Fruit fly (Drosophila melanogaster) whole organism, embryonic: Measurements from ENCODE around the gene CG1635.

Experiments
- BtbVII ChIP-seq: fragments of 200-800 bp; sonication (Bioruptor generic); optimal IDR thresholded peaks from 3 replicates; lab custom pipeline; 2017; ENCODE audit warnings: missing biosample characterization, mild to moderate bottlenecking, missing genetic modification characterization
- C15 ChIP-seq: fragments of 200-800 bp; sonication (Bioruptor generic); IDR thresholded peaks from 3 replicates; pipeline ENCODE4 v1.3.6; 2022; ENCODE audit warnings: missing biosample characterization, missing genetic modification characterization
- CG10209 ChIP-seq: fragments of 200-800 bp; sonication (Bioruptor generic); optimal IDR thresholded peaks from 3 replicates; lab custom pipeline; 2017; ENCODE audit warnings: missing biosample characterization, mild to moderate bottlenecking, missing genetic modification characterization, missing genetic modification reagents
- CG1024 ChIP-seq: fragments of 200-800 bp; sonication (Bioruptor generic); IDR thresholded peaks from 2 replicates; pipeline ENCODE4 v1.3.6; 2022; ENCODE audit warnings: missing biosample characterization, missing genetic modification characterization
- CG10654 ChIP-seq: fragments of 200-800 bp; sonication (Bioruptor generic); optimal IDR thresholded peaks from 2 replicates; lab custom pipeline; 2016; ENCODE audit warnings: missing biosample characterization, missing genetic modification characterization
- CG11560 ChIP-seq: fragments of 200-800 bp; sonication (Bioruptor generic); IDR thresholded peaks from 3 replicates; pipeline ENCODE4 v1.3.6; 2022; ENCODE audit warnings: missing biosample characterization, missing genetic modification characterization
- CG1233 ChIP-seq: fragments of 200-800 bp; sonication (Bioruptor generic); optimal IDR thresholded peaks from 4 replicates; lab custom pipeline; 2018; ENCODE audit warnings: missing biosample characterization, mild to moderate bottlenecking, missing genetic modification characterization
- CG12769 ChIP-seq: fragments of 200-800 bp; sonication (Bioruptor generic); optimal IDR thresholded peaks from 2 replicates; lab custom pipeline; 2019; ENCODE audit warnings: missing biosample characterization, mild to moderate bottlenecking, missing genetic modification characterization, moderate library complexity
- CG12942 ChIP-seq: fragments of 200-800 bp; sonication (Bioruptor generic); optimal IDR thresholded peaks from 3 replicates; lab custom pipeline; 2016; ENCODE audit warnings: missing biosample characterization, missing genetic modification characterization
- CG16863 ChIP-seq: fragments of 200-800 bp; sonication (Bioruptor generic); optimal IDR thresholded peaks from 3 replicates; lab custom pipeline; 2016; ENCODE audit warnings: missing biosample characterization, missing genetic modification characterization
- CG17186 ChIP-seq: fragments of 200-800 bp; sonication (Bioruptor generic); optimal IDR thresholded peaks from 3 replicates; lab custom pipeline; 2017; ENCODE audit warnings: missing biosample characterization, missing genetic modification reagents, missing genetic modification characterization
- CG18262 ChIP-seq: fragments of 200-800 bp; optimal IDR thresholded peaks from 3 replicates; lab custom pipeline; 2019; ENCODE audit warnings: missing biosample characterization, mild to moderate bottlenecking, missing genetic modification characterization, moderate library complexity
- CG18476 ChIP-seq: fragments of 200-800 bp; sonication (Bioruptor generic); optimal IDR thresholded peaks from 2 replicates; lab custom pipeline; 2016; ENCODE audit warnings: missing biosample characterization, mild to moderate bottlenecking, missing genetic modification characterization
- CG2116 ChIP-seq: fragments of 200-800 bp; sonication (Bioruptor generic); optimal IDR thresholded peaks from 3 replicates; lab custom pipeline; 2018; ENCODE audit warnings: missing biosample characterization, mild to moderate bottlenecking, missing genetic modification characterization
- CG3281 ChIP-seq: fragments of 200-800 bp; sonication (Bioruptor generic); optimal IDR thresholded peaks from 3 replicates; lab custom pipeline; 2017; ENCODE audit warnings: missing biosample characterization, mild to moderate bottlenecking, missing genetic modification characterization
- CG3407 ChIP-seq: fragments of 200-800 bp; sonication (Bioruptor generic); optimal IDR thresholded peaks from 2 replicates; lab custom pipeline; 2018; ENCODE audit warnings: missing biosample characterization, mild to moderate bottlenecking, missing genetic modification characterization
- CG4328 ChIP-seq: fragments of 200-800 bp; sonication (Bioruptor generic); optimal IDR thresholded peaks from 3 replicates; lab custom pipeline; 2017; ENCODE audit warnings: missing biosample characterization, missing genetic modification reagents, missing genetic modification characterization
- CG4360 ChIP-seq: fragments of 200-800 bp; sonication (Bioruptor generic); IDR thresholded peaks from 2 replicates; pipeline ENCODE4 v1.3.6; 2022; ENCODE audit warnings: missing biosample characterization, missing genetic modification characterization
- CG6689 ChIP-seq: fragments of 200-800 bp; sonication (Bioruptor generic); IDR thresholded peaks from 2 replicates; pipeline ENCODE4 v1.3.6; 2022; ENCODE audit warnings: missing biosample characterization, missing genetic modification characterization
- CG9932 ChIP-seq: fragments of 200-800 bp; sonication (Bioruptor generic); IDR thresholded peaks from 2 replicates; pipeline ENCODE4 v1.3.6; 2022; ENCODE audit warnings: missing biosample characterization, missing genetic modification characterization
- Chrac-16 ChIP-seq: fragments of 200-800 bp; sonication (Bioruptor generic); optimal IDR thresholded peaks from 3 replicates; lab custom pipeline; 2016; ENCODE audit warnings: missing biosample characterization, missing genetic modification characterization
- Dip2 ChIP-seq: fragments of 200-800 bp; sonication (Bioruptor generic); IDR thresholded peaks from 2 replicates; pipeline ENCODE4 v1.3.6; 2022; ENCODE audit warnings: missing biosample characterization, missing genetic modification characterization
- Drgx ChIP-seq: fragments of 200-800 bp; sonication (Bioruptor generic); IDR thresholded peaks from 2 replicates; pipeline ENCODE4 v1.3.6; 2022; ENCODE audit warnings: missing biosample characterization, missing genetic modification characterization
- Fer1 ChIP-seq: fragments of 200-800 bp; sonication (Bioruptor generic); optimal IDR thresholded peaks from 2 replicates; lab custom pipeline; 2017; ENCODE audit warnings: missing biosample characterization, mild to moderate bottlenecking, missing genetic modification characterization
- H15 ChIP-seq: fragments of 200-800 bp; sonication (Bioruptor generic); IDR thresholded peaks from 3 replicates; pipeline ENCODE4 v1.3.6; 2022; ENCODE audit warnings: missing biosample characterization, missing genetic modification characterization
- HLHmδ ChIP-seq: fragments of 200-800 bp; sonication (Bioruptor generic); optimal IDR thresholded peaks from 2 replicates; lab custom pipeline; 2018; ENCODE audit warnings: missing biosample characterization, mild to moderate bottlenecking, missing genetic modification characterization, moderate library complexity
- Hey ChIP-seq: fragments of 200-800 bp; sonication (Bioruptor generic); optimal IDR thresholded peaks from 3 replicates; lab custom pipeline; 2018; ENCODE audit warnings: missing biosample characterization, mild to moderate bottlenecking, missing genetic modification characterization
- Hsf ChIP-seq: fragments of 200-800 bp; sonication (Bioruptor generic); optimal IDR thresholded peaks from 3 replicates; lab custom pipeline; 2016; ENCODE audit warnings: missing biosample characterization, missing genetic modification characterization
- Jarid2 ChIP-seq: fragments of 200-800 bp; sonication (Bioruptor generic); optimal IDR thresholded peaks from 3 replicates; lab custom pipeline; 2017; ENCODE audit warnings: mild to moderate bottlenecking, missing biosample characterization, missing genetic modification reagents, missing genetic modification characterization
- MBD-R2 ChIP-seq: fragments of 200-800 bp; sonication (Bioruptor generic); IDR thresholded peaks from 2 replicates; pipeline ENCODE4 v1.3.6; 2022; ENCODE audit warnings: missing biosample characterization, missing genetic modification characterization
- Scr ChIP-seq: fragments of 200-800 bp; sonication (Bioruptor generic); IDR thresholded peaks from 2 replicates; pipeline ENCODE4 v1.3.6; 2022; ENCODE audit warnings: missing biosample characterization, missing genetic modification characterization; ENCODE audit not compliant: partially characterized antibody
- Sin3A ChIP-seq: fragments of >200 bp; optimal IDR thresholded peaks from 2 replicates; lab custom pipeline; 2018
- YL-1 ChIP-seq: fragments of 200-800 bp; sonication (Bioruptor generic); optimal IDR thresholded peaks from 3 replicates; lab custom pipeline; 2017; ENCODE audit warnings: missing biosample characterization, mild to moderate bottlenecking, missing genetic modification characterization
- ap ChIP-seq: fragments of 200-800 bp; sonication (Bioruptor generic); IDR thresholded peaks from 2 replicates; pipeline ENCODE4 v1.3.6; 2022; ENCODE audit warnings: missing biosample characterization, missing genetic modification characterization
- btn ChIP-seq: fragments of 200-800 bp; sonication (Bioruptor generic); optimal IDR thresholded peaks from 2 replicates; lab custom pipeline; 2016; ENCODE audit warnings: missing biosample characterization, missing genetic modification characterization
- cg ChIP-seq: fragments of 200-800 bp; sonication (Bioruptor generic); optimal IDR thresholded peaks from 3 replicates; lab custom pipeline; 2019; ENCODE audit warnings: missing biosample characterization, mild to moderate bottlenecking, missing genetic modification characterization, moderate library complexity
- chinmo ChIP-seq: fragments of 200-800 bp; sonication (Bioruptor generic); IDR thresholded peaks from 4 replicates; pipeline ENCODE4 v1.3.6; 2022; ENCODE audit warnings: missing biosample characterization, missing genetic modification characterization; ENCODE audit not compliant: partially characterized antibody
- chn ChIP-seq: fragments of 200-800 bp; sonication (Bioruptor generic); optimal IDR thresholded peaks from 2 replicates; lab custom pipeline; 2016; ENCODE audit warnings: missing biosample characterization, missing genetic modification characterization
- fd64A ChIP-seq: fragments of 200-800 bp; sonication (Bioruptor generic); optimal IDR thresholded peaks from 3 replicates; lab custom pipeline; 2018; ENCODE audit warnings: missing biosample characterization, mild to moderate bottlenecking, missing genetic modification characterization
- h ChIP-seq: fragments of >200 bp; optimal IDR thresholded peaks from 2 replicates; lab custom pipeline; 2017
- her ChIP-seq: fragments of 200-800 bp; sonication (Bioruptor generic); optimal IDR thresholded peaks from 2 replicates; lab custom pipeline; 2016; ENCODE audit warnings: missing biosample characterization, missing genetic modification characterization
- inv ChIP-seq: fragments of 200-800 bp; sonication (Bioruptor generic); IDR thresholded peaks from 2 replicates; pipeline ENCODE4 v1.3.6; 2022; ENCODE audit warnings: missing biosample characterization, missing genetic modification characterization; ENCODE audit not compliant: partially characterized antibody
- jing ChIP-seq: fragments of 200-800 bp; sonication (Bioruptor generic); optimal IDR thresholded peaks from 2 replicates; lab custom pipeline; 2018; ENCODE audit warnings: missing biosample characterization, mild to moderate bottlenecking, missing genetic modification characterization
- lab ChIP-seq: fragments of 200-800 bp; sonication (Bioruptor generic); optimal IDR thresholded peaks from 3 replicates; lab custom pipeline; 2017; ENCODE audit warnings: missing biosample characterization, missing genetic modification characterization, mild to moderate bottlenecking, moderate library complexity, missing genetic modification reagents
- mam ChIP-seq: fragments of 200-800 bp; sonication (Bioruptor generic); optimal IDR thresholded peaks from 3 replicates; lab custom pipeline; 2016; ENCODE audit warnings: missing biosample characterization, missing genetic modification characterization
- peb ChIP-seq: fragments of 200-800 bp; sonication (Bioruptor generic); IDR thresholded peaks from 2 replicates; pipeline ENCODE4 v1.3.6; 2022; ENCODE audit warnings: missing biosample characterization, missing genetic modification characterization
- sim ChIP-seq: fragments of 200-800 bp; sonication (Bioruptor generic); IDR thresholded peaks from 2 replicates; pipeline ENCODE4 v1.3.6; 2022; ENCODE audit warnings: missing biosample characterization, missing genetic modification characterization
- stc ChIP-seq: fragments of 200-800 bp; sonication (Bioruptor generic); IDR thresholded peaks from 2 replicates; pipeline ENCODE4 v1.3.6; 2022; ENCODE audit warnings: missing biosample characterization, missing genetic modification characterization
- tio ChIP-seq: fragments of 200-800 bp; sonication (Bioruptor generic); optimal IDR thresholded peaks from 2 replicates; lab custom pipeline; 2017; ENCODE audit warnings: missing biosample characterization, missing genetic modification characterization, inconsistent platforms
- tx ChIP-seq: fragments of 200-800 bp; sonication (Bioruptor generic); optimal IDR thresholded peaks from 2 replicates; lab custom pipeline; 2016; ENCODE audit warnings: missing biosample characterization, missing genetic modification characterization
- unc-4 ChIP-seq: fragments of 200-800 bp; sonication (Bioruptor generic); IDR thresholded peaks from 2 replicates; pipeline ENCODE4 v1.3.6; 2022; ENCODE audit warnings: missing biosample characterization, missing genetic modification characterization; ENCODE audit not compliant: partially characterized antibody
- zen2 ChIP-seq: fragments of 200-800 bp; sonication (Bioruptor generic); IDR thresholded peaks from 3 replicates; pipeline ENCODE4 v1.3.6; 2022; ENCODE audit warnings: missing biosample characterization, missing genetic modification characterization; ENCODE audit not compliant: partially characterized antibody

The CG1635 gene

dm6 chr3R:31609413-31610054 is 21.1 kb downstream of the CG1635 start (continued):
- TF ChIP-seq zen2 (GFP tag; lab: Robert Waterston, UW) (no peak), CG16863 (no peak), CG18476 (GFP tag; lab: Kevin White, UChicago) (no peak), Jarid2 (GFP tag; lab: Kevin White, UChicago) (peak; percentile 77), ap (no peak), chinmo (GFP tag; lab: Robert Waterston, UW) (no peak), YL-1 (no peak), CG10654 (no peak), lab (peak; percentile 67), h (lab: Kevin White, UChicago) (no peak), CG4360 (GFP tag; lab: Robert Waterston, UW) (no peak), btn (GFP tag; lab: Kevin White, UChicago) (no peak), CG6689 (GFP tag; lab: Robert Waterston, UW) (no peak), mam (GFP tag; lab: Kevin White, UChicago) (peak; percentile 32), inv (GFP tag; lab: Robert Waterston, UW) (no peak), cg (GFP tag; lab: Kevin White, UChicago) (no peak), tx (no peak), H15 (GFP tag; lab: Robert Waterston, UW) (no peak), Chrac-16 (GFP tag; lab: Kevin White, UChicago) (no peak), fd64A (GFP tag; lab: Kevin White, UChicago) (no peak), sim (GFP tag; lab: Robert Waterston, UW) (no peak), CG12942 (no peak), her (GFP tag; lab: Kevin White, UChicago) (peak; percentile 26), BtbVII (GFP tag; lab: Kevin White, UChicago) (no peak), CG12769 (tag; lab: Kevin White, UChicago) (peak; percentile 75), stc (GFP tag; lab: Robert Waterston, UW) (no peak), CG1233 (GFP tag; lab: Kevin White, UChicago) (no peak), unc-4 (GFP tag; lab: Robert Waterston, UW) (no peak), CG17186 (peak; percentile 52), CG4328 (peak; percentile 23), Hey (tag; lab: Kevin White, UChicago) (no peak), CG9932 (GFP tag; lab: Robert Waterston, UW) (no peak), Sin3A (lab: Kevin White, UChicago) (peak; percentile 23), CG18262 (no peak), Scr (no peak), MBD-R2 (GFP tag; lab: Robert Waterston, UW) (no peak), CG1024 (GFP tag; lab: Robert Waterston, UW) (no peak), CG2116 (GFP tag; lab: Kevin White, UChicago) (peak; percentile 76), CG11560 (tag; lab: Robert Waterston, UW) (no peak), jing (GFP tag; lab: Kevin White, UChicago) (no peak), HLHmδ (no peak), tio (GFP tag; lab: Kevin White, UChicago) (no peak), Drgx (GFP tag; lab: Robert Waterston, UW) (no peak), CG3407 (GFP tag; lab: Kevin White, UChicago) (no peak), chn (GFP tag; lab: Kevin White, UChicago) (peak; percentile 40), C15 (no peak), Hsf (GFP tag; lab: Kevin White, UChicago) (no peak), Fer1 (GFP tag; lab: Kevin White, UChicago) (peak; percentile 56), CG3281 (GFP tag; lab: Kevin White, UChicago) (peak; percentile 22), Dip2 (GFP tag; lab: Robert Waterston, UW) (no peak), CG10209 (GFP tag; lab: Kevin White, UChicago) (peak; percentile 31), peb (GFP tag; lab: Robert Waterston, UW) (no peak)
